Worm (Caenorhabditis elegans) whole organism, early embryonic: Measurements from ENCODE around the gene F53A9.3.

Source experiments
- B0310.2 ChIP-seq: sonication (generic microtip); optimal IDR thresholded peaks from 2 replicates; lab custom pipeline; 2016; ENCODE audit warnings: mild to moderate bottlenecking, missing genetic modification characterization, missing compliant biosample characterization
- F13C5.2 ChIP-seq: sonication (generic microtip); optimal IDR thresholded peaks from 2 replicates; lab custom pipeline; 2017; ENCODE audit warnings: mild to moderate bottlenecking, missing genetic modification characterization, inconsistent platforms, missing compliant biosample characterization
- aly-1 ChIP-seq: sonication (generic microtip); optimal IDR thresholded peaks from 2 replicates; lab custom pipeline; 2016; ENCODE audit warnings: missing genetic modification characterization, missing compliant biosample characterization
- ama-1 ChIP-seq: fragments of 150-350 bp; optimal IDR thresholded peaks from 2 replicates; lab custom pipeline; 2014
- ceh-13 ChIP-seq: fragments of 200-800 bp; sonication (Bioruptor generic); optimal IDR thresholded peaks from 2 replicates; lab custom pipeline; 2018; ENCODE audit warnings: mild to moderate bottlenecking, missing genetic modification characterization, missing compliant biosample characterization
- ceh-36 ChIP-seq: sonication (generic microtip); optimal IDR thresholded peaks from 2 replicates; lab custom pipeline; 2016; ENCODE audit warnings: missing genetic modification characterization, inconsistent platforms, missing compliant biosample characterization
- ets-7 ChIP-seq: sonication (generic microtip); optimal IDR thresholded peaks from 2 replicates; lab custom pipeline; 2016; ENCODE audit warnings: missing genotype, missing genetic modification characterization, missing compliant biosample characterization
- flt-1 ChIP-seq: fragments of 200-800 bp; sonication (Bioruptor generic); IDR thresholded peaks from 2 replicates; pipeline ENCODE4 v1.3.6; 2022; ENCODE audit warnings: missing genetic modification characterization, missing compliant biosample characterization
- hmbx-1 ChIP-seq: sonication (generic microtip); optimal IDR thresholded peaks from 2 replicates; lab custom pipeline; 2016; ENCODE audit warnings: mild to moderate bottlenecking, missing genetic modification characterization, missing compliant biosample characterization
- hmg-4 ChIP-seq: fragments of 200-800 bp; sonication (Bioruptor generic); optimal IDR thresholded peaks from 2 replicates; lab custom pipeline; 2018; ENCODE audit warnings: mild to moderate bottlenecking, missing genetic modification characterization, missing compliant biosample characterization
- hnd-1 ChIP-seq: sonication (generic microtip); optimal IDR thresholded peaks from 2 replicates; lab custom pipeline; 2016; ENCODE audit warnings: missing genetic modification characterization, missing compliant biosample characterization
- pes-1 ChIP-seq: fragments of 200-800 bp; sonication (Bioruptor generic); IDR thresholded peaks from 2 replicates; pipeline ENCODE4 v1.3.6; 2022; ENCODE audit warnings: missing genetic modification reagents, missing genetic modification characterization, missing compliant biosample characterization
- scrt-1 ChIP-seq: fragments of 200-800 bp; sonication (Bioruptor generic); IDR thresholded peaks from 2 replicates; pipeline ENCODE4 v1.3.6; 2022; ENCODE audit warnings: missing genetic modification characterization, missing compliant biosample characterization
- sea-1 ChIP-seq: fragments of 200-800 bp; sonication (Bioruptor generic); conservative IDR thresholded peaks from 2 replicates; pipeline ENCODE4 v1.3.6; 2022; ENCODE audit warnings: missing genetic modification characterization, missing compliant biosample characterization
- tbx-11 ChIP-seq: fragments of 200-800 bp; sonication (Bioruptor generic); IDR thresholded peaks from 2 replicates; pipeline ENCODE4 v1.3.6; 2022; ENCODE audit warnings: missing genetic modification characterization, missing compliant biosample characterization
- tbx-37 ChIP-seq: fragments of 200-800 bp; sonication (Bioruptor generic); conservative IDR thresholded peaks from 2 replicates; pipeline ENCODE4 v1.3.6; 2022; ENCODE audit warnings: missing genetic modification reagents, missing genetic modification characterization, missing compliant biosample characterization
- tra-4 ChIP-seq: sonication (generic microtip); optimal IDR thresholded peaks from 2 replicates; lab custom pipeline; 2017; ENCODE audit warnings: missing genetic modification characterization, missing compliant biosample characterization

F53A9.3 gene

DNA sequence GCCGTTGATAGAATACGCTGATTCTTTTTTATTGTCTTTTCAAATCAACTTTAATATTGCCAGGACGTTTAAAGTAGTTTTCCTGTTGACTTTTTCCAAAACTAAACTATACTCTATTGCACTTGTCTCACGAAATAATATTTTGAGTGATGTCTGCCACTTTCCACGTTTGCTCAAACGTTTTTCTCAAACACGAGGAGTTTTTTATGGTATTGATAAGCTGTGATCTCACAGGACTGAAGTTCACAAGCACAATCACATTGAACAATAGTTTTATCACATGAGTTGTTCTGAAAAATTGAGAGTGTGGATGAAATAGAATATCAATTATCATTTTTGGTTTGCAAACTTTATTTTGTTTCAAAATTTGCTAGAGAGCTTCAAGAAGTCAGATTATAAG is 11.7 kb downstream of the F53A9.3 start:
- no peak for TF ChIP-seq ceh-13 (GFP tag; lab: Kevin White, UChicago)

DNA sequence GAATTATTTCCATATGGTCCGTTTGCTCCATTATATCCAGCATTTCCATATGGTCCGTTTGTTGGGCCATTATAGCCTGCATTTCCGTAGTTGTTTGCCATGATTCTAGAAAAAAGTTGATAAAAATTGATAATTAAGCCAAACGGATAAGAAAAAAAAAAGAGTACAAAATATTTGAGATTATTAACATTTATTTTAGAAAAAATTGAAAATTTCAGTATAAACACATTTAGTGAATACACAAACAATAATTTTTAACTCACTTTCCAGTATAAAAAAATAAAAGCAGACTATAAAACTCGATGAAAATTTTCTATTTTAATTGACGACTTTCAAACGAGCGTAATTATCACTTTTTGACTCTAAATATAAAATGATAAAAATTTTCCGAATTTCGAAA is 12.5 kb downstream of the F53A9.3 start, which contains the start of gene F53A9.9:
Gene F53A9.9 (minus strand): TSS at position 101 of the 400 bp plus-strand sequence.
- TF ChIP-seq ceh-36 (tag; lab: Kevin White, UChicago): no peak
- TF ChIP-seq F13C5.2 (tag; lab: Kevin White, UChicago): no peak
- no peak for TF ChIP-seq B0310.2 (tag; lab: Kevin White, UChicago)
- no peak for TF ChIP-seq hmg-4 (GFP tag; lab: Kevin White, UChicago)
- no peak for TF ChIP-seq hnd-1 (tag; lab: Kevin White, UChicago)
- no peak for TF ChIP-seq tbx-37 (GFP tag; lab: Robert Waterston, UW)
- no peak for TF ChIP-seq ets-7 (tag; lab: Kevin White, UChicago)
- TF ChIP-seq flt-1 (GFP tag; lab: Robert Waterston, UW): no peak
- TF ChIP-seq ama-1 (lab: Kevin White, UChicago): no peak
- TF ChIP-seq tra-4 (tag; lab: Kevin White, UChicago): no peak
- no peak for TF ChIP-seq aly-1 (tag; lab: Kevin White, UChicago)
- TF ChIP-seq ceh-13 (GFP tag; lab: Kevin White, UChicago): no peak
- TF ChIP-seq scrt-1 (GFP tag; lab: Robert Waterston, UW): no peak
- no peak for TF ChIP-seq tbx-11 (GFP tag; lab: Robert Waterston, UW)

DNA sequence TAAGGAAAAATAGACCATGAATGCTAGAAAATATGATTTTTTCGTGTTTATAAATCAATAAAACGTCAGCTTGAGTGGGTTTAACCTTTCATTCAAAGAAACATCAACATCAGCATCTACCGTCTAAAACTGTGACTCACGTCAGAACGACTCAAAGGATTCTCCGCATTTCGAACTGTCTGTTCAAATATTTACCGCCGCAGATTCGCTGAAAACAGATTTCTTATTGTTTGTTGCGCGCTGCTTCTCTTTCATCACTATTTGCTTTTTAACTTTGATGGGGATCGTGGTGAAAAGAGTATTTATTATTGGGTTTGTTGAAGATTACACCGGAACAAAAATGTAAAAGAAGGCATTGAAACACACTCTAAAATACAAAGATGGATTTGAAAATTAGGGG is 13.1 kb downstream of the F53A9.3 start:
- TF ChIP-seq flt-1 (GFP tag; lab: Robert Waterston, UW) (no peak), hnd-1 (tag; lab: Kevin White, UChicago) (no peak), aly-1 (tag; lab: Kevin White, UChicago) (no peak), hmg-4 (GFP tag; lab: Kevin White, UChicago) (no peak), ceh-36 (tag; lab: Kevin White, UChicago) (no peak), ets-7 (tag; lab: Kevin White, UChicago) (no peak), pes-1 (GFP tag; lab: Robert Waterston, UW) (no peak)

- TF ChIP-seq scrt-1 (GFP tag; lab: Robert Waterston, UW) (no peak), ets-7 (tag; lab: Kevin White, UChicago) (no peak), aly-1 (tag; lab: Kevin White, UChicago) (no peak), pes-1 (GFP tag; lab: Robert Waterston, UW) (no peak), tbx-37 (GFP tag; lab: Robert Waterston, UW) (no peak), hmg-4 (GFP tag; lab: Kevin White, UChicago) (no peak), flt-1 (GFP tag; lab: Robert Waterston, UW) (no peak), ama-1 (lab: Kevin White, UChicago) (no peak), ceh-13 (GFP tag; lab: Kevin White, UChicago) (no peak), tbx-11 (GFP tag; lab: Robert Waterston, UW) (no peak), tra-4 (tag; lab: Kevin White, UChicago) (no peak), hnd-1 (tag; lab: Kevin White, UChicago) (no peak), ceh-36 (tag; lab: Kevin White, UChicago) (no peak)
These were observed 15.0 kb downstream of the F53A9.3 start, which contains the start of gene tnt-2 for ce11 chrX:8723127-8723600. tnt-2 (minus strand) TSS chrX:8723550.

DNA sequence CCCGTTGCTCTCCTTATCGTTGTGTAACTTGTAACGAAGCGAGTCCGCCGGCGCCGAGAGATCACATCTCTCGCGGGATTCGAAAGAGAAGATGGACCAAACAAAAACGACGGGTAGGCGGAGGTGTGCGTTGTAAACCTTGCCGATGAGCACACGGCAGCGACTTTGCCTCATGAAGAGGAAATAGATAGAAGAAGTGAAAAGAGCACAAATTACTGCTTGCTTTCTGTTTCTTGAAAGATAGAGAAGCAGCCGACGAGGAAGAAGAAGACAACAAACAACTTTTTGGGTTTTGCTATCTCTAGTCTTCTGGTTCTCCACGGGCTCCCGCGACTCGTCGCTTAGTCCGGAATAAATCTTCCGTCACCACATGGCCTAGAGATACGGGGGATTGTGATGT is 15.7 kb downstream of the F53A9.3 start:
- TF ChIP-seq tbx-37 (GFP tag; lab: Robert Waterston, UW) (no peak), sea-1 (GFP tag; lab: Robert Waterston, UW) (no peak), aly-1 (tag; lab: Kevin White, UChicago) (no peak), hmg-4 (GFP tag; lab: Kevin White, UChicago) (no peak), ceh-13 (GFP tag; lab: Kevin White, UChicago) (no peak), hmbx-1 (no peak), F13C5.2 (tag; lab: Kevin White, UChicago) (no peak), ets-7 (tag; lab: Kevin White, UChicago) (no peak), hnd-1 (tag; lab: Kevin White, UChicago) (no peak), flt-1 (GFP tag; lab: Robert Waterston, UW) (no peak), pes-1 (GFP tag; lab: Robert Waterston, UW) (no peak), ceh-36 (tag; lab: Kevin White, UChicago) (no peak), tbx-11 (GFP tag; lab: Robert Waterston, UW) (no peak), tra-4 (tag; lab: Kevin White, UChicago) (no peak), B0310.2 (tag; lab: Kevin White, UChicago) (no peak), ama-1 (lab: Kevin White, UChicago) (no peak), scrt-1 (GFP tag; lab: Robert Waterston, UW) (no peak)

- TF ChIP-seq ets-7 (tag; lab: Kevin White, UChicago): no peak
- no peak for TF ChIP-seq B0310.2 (tag; lab: Kevin White, UChicago)
- TF ChIP-seq sea-1 (GFP tag; lab: Robert Waterston, UW): no peak
- TF ChIP-seq flt-1 (GFP tag; lab: Robert Waterston, UW): no peak
- no peak for TF ChIP-seq ceh-13 (GFP tag; lab: Kevin White, UChicago)
- TF ChIP-seq ama-1 (lab: Kevin White, UChicago): no peak
- TF ChIP-seq F13C5.2 (tag; lab: Kevin White, UChicago): no peak
- TF ChIP-seq hnd-1 (tag; lab: Kevin White, UChicago): no peak
- TF ChIP-seq pes-1 (GFP tag; lab: Robert Waterston, UW): no peak
- TF ChIP-seq hmbx-1: no peak
- TF ChIP-seq aly-1 (tag; lab: Kevin White, UChicago): no peak
- TF ChIP-seq ceh-36 (tag; lab: Kevin White, UChicago): no peak
- TF ChIP-seq hmg-4 (GFP tag; lab: Kevin White, UChicago): no peak
- no peak for TF ChIP-seq tbx-37 (GFP tag; lab: Robert Waterston, UW)
- no peak for TF ChIP-seq tra-4 (tag; lab: Kevin White, UChicago)
- no peak for TF ChIP-seq tbx-11 (GFP tag; lab: Robert Waterston, UW)
- no peak for TF ChIP-seq scrt-1 (GFP tag; lab: Robert Waterston, UW)
These were observed 19.2 kb downstream of the F53A9.3 start, which contains the start of gene EGAP4.1 for ce11 chrX:8727306-8727705. EGAP4.1 (minus strand) TSS chrX:8727406.
